Worm (Caenorhabditis elegans): Measurements from ENCODE around the gene Y37E11AM.2.

DNA sequence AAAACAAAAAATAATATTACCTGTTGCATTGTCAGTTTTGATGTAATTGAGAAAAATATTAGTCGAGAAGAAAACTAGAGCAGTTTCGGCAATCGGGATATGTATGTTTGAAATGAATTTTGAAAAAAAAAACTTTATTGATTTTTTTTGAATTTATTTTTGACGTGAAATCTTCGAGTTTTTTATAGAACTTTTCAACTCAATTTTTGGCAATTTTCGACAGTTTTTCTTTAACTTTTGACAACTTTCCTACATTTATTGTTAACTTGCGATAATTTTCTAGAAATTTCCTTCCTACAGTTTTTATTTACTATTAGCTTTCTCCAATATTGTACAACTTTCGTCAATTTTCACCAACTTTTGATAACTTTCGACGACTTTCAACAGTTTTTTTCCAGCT, 23.4 kb downstream of the Y37E11AM.2 start, which contains the start of gene Y37E11AL.12:
- TF ChIP-seq egl-13 (tag; optimal IDR thresholded peaks at IDR 0.05) (no peak), ama-1 (optimal IDR thresholded peaks at IDR 0.05) (no peak), fos-1 (tag; optimal IDR thresholded peaks at IDR 0.05) (no peak), nhr-90 (tag; optimal IDR thresholded peaks at IDR 0.05; ENCODE audit: poor library complexity) (no peak), unc-62 (GFP tag; optimal IDR thresholded peaks at IDR 0.05) (no peak), ztf-4 (tag; optimal IDR thresholded peaks at IDR 0.05) (no peak)

All from whole organism, L1 larva.